Worm (Caenorhabditis elegans) whole organism, L2 larva: Measurements from ENCODE around the gene K06A1.2.

Experiments
- elt-1 ChIP-seq: fragments of 150-350 bp; optimal IDR thresholded peaks from 2 replicates; lab custom pipeline; 2014; ENCODE audit warnings: missing biosample characterization, missing genetic modification characterization
- elt-3 ChIP-seq: sonication (generic microtip); optimal IDR thresholded peaks from 2 replicates; lab custom pipeline; 2017; ENCODE audit warnings: missing biosample characterization, missing genetic modification characterization
- lin-13 ChIP-seq: fragments of 150-350 bp; optimal IDR thresholded peaks from 2 replicates; lab custom pipeline; 2014; ENCODE audit warnings: missing biosample characterization, missing genetic modification reagents, missing genetic modification characterization
- lin-39 ChIP-seq: fragments of 150-350 bp; optimal IDR thresholded peaks from 2 replicates; lab custom pipeline; 2014; ENCODE audit warnings: missing biosample characterization, missing genetic modification reagents, missing genetic modification characterization
- mdl-1 ChIP-seq, 2 experiments: fragments of 150-350 bp in 1 of 2; sonication (generic microtip) in 1 of 2; optimal IDR thresholded peaks; 2 replicates each; lab custom pipeline; 2017; ENCODE audit warnings: missing biosample characterization in 2 of 2, missing genetic modification characterization in 2 of 2
- sma-3 ChIP-seq: sonication (generic microtip); optimal IDR thresholded peaks from 2 replicates; lab custom pipeline; 2016; ENCODE audit warnings: missing genetic modification reagents, missing genetic modification characterization, missing compliant biosample characterization
- unc-39 ChIP-seq: fragments of 150-350 bp; optimal IDR thresholded peaks from 2 replicates; lab custom pipeline; 2014; ENCODE audit warnings: missing biosample characterization, missing genetic modification characterization
- ztf-1 ChIP-seq: fragments of 200-800 bp; sonication (Bioruptor generic); conservative IDR thresholded peaks from 2 replicates; pipeline ENCODE4 v1.3.6; 2022; ENCODE audit warnings: missing genetic modification characterization, missing compliant biosample characterization
- ztf-11 ChIP-seq: sonication (generic microtip); optimal IDR thresholded peaks from 2 replicates; lab custom pipeline; 2017; ENCODE audit warnings: missing biosample characterization, missing genetic modification characterization

- no peak for TF ChIP-seq elt-1 (tag; lab: Kevin White, UChicago)
- TF ChIP-seq unc-39 (tag; lab: Kevin White, UChicago), result no peak
- TF ChIP-seq mdl-1 (tag; optimal IDR thresholded peaks at IDR 0.05; lab: Kevin White, UChicago), result no peak
- TF ChIP-seq elt-3 (tag; lab: Kevin White, UChicago), result no peak
- TF ChIP-seq lin-39, result no peak
- no peak for TF ChIP-seq ztf-1
- TF ChIP-seq lin-13 (GFP tag; lab: Kevin White, UChicago), result no peak
- TF ChIP-seq sma-3 (GFP tag; lab: Kevin White, UChicago), result no peak
- no peak for TF ChIP-seq ztf-11
These were observed 34.7 kb upstream of the K06A1.2 start for ce11 chrII:6409098-6409497.
